Worm (Caenorhabditis elegans) whole organism, young adult: ENCODE measurements around the gene trx-2.
A peak's percentile ranks its signal among the peaks of the same experiment; 100 is the strongest.

Experiments used
- K11D2.4 ChIP-seq: fragments of 200-800 bp; sonication (Bioruptor generic); IDR thresholded peaks from 2 replicates; pipeline ENCODE4 v1.3.6; 2022; ENCODE audit warnings: missing genetic modification reagents, missing genetic modification characterization, missing compliant biosample characterization
- T07F8.4 ChIP-seq: sonication (generic microtip); optimal IDR thresholded peaks from 2 replicates; lab custom pipeline; 2016; ENCODE audit warnings: mild to moderate bottlenecking, missing genetic modification characterization, moderate library complexity, missing compliant biosample characterization
- Y95B8A.8 ChIP-seq: fragments of 200-800 bp; sonication (Bioruptor generic); IDR thresholded peaks from 2 replicates; pipeline ENCODE4 v1.3.6; 2022; ENCODE audit warnings: missing genetic modification reagents, missing genetic modification characterization, missing compliant biosample characterization
- attf-5 ChIP-seq: fragments of 200-800 bp; sonication (Bioruptor generic); optimal IDR thresholded peaks from 2 replicates; lab custom pipeline; 2018; ENCODE audit warnings: mild to moderate bottlenecking, missing genetic modification characterization, missing compliant biosample characterization
- bed-2 ChIP-seq: fragments of 200-800 bp; sonication (Bioruptor generic); IDR thresholded peaks from 2 replicates; pipeline ENCODE4 v1.3.6; 2022; ENCODE audit warnings: missing genetic modification reagents, missing genetic modification characterization, missing compliant biosample characterization
- cebp-2 ChIP-seq: fragments of 200-800 bp; sonication (Bioruptor generic); IDR thresholded peaks from 2 replicates; pipeline ENCODE4 v1.3.6; 2022; ENCODE audit warnings: missing genetic modification characterization, missing compliant biosample characterization
- ceh-100 ChIP-seq: fragments of 200-800 bp; sonication (Bioruptor generic); IDR thresholded peaks from 2 replicates; pipeline ENCODE4 v1.3.6; 2022; ENCODE audit warnings: missing genetic modification reagents, missing genetic modification characterization, missing compliant biosample characterization
- ceh-58 ChIP-seq: fragments of 200-800 bp; sonication (Bioruptor generic); IDR thresholded peaks from 2 replicates; pipeline ENCODE4 v1.3.6; 2022; ENCODE audit warnings: missing genetic modification characterization, missing compliant biosample characterization
- dox-1 ChIP-seq: fragments of 200-800 bp; sonication (Bioruptor generic); IDR thresholded peaks from 2 replicates; pipeline ENCODE4 v1.3.6; 2022; ENCODE audit warnings: missing genetic modification reagents, missing genetic modification characterization, missing compliant biosample characterization
- ekl-4 ChIP-seq: fragments of 200-800 bp; sonication (Bioruptor generic); IDR thresholded peaks from 2 replicates; pipeline ENCODE4 v1.3.6; 2022; ENCODE audit warnings: missing genetic modification reagents, missing genetic modification characterization, missing compliant biosample characterization
- hrde-1 ChIP-seq: sonication (generic microtip); optimal IDR thresholded peaks from 2 replicates; lab custom pipeline; 2016; ENCODE audit warnings: missing genetic modification characterization, mild to moderate bottlenecking, missing compliant biosample characterization, moderate library complexity, missing genotype, missing genetic modification reagents, borderline replicate concordance
- hsf-1 ChIP-seq: fragments of 200-800 bp; sonication (Bioruptor generic); IDR thresholded peaks from 2 replicates; pipeline ENCODE4 v1.3.6; 2022; ENCODE audit warnings: missing genetic modification reagents, missing genetic modification characterization, missing compliant biosample characterization
- let-607 ChIP-seq, 2 experiments: fragments of 200-800 bp in 1 of 2; sonication (Bioruptor generic) in 1 of 2; sonication (generic microtip) in 1 of 2; optimal IDR thresholded peaks; 2 replicates each; lab custom pipeline; 2016 to 2018; ENCODE audit warnings: mild to moderate bottlenecking in 2 of 2, missing compliant biosample characterization in 2 of 2, missing genetic modification characterization in 2 of 2, moderate library complexity in 2 of 2, missing genotype in 1 of 2
- lin-35 ChIP-seq, 3 experiments: fragments of 150-350 bp in 2 of 3; sonication (generic microtip) in 1 of 3; optimal IDR thresholded peaks; 2 replicates each; lab custom pipeline; 2014 to 2018; ENCODE audit warnings: missing biosample characterization in 3 of 3, missing genetic modification characterization in 3 of 3, missing genetic modification reagents in 3 of 3
- lin-40 ChIP-seq: sonication (generic microtip); optimal IDR thresholded peaks from 2 replicates; lab custom pipeline; 2016; ENCODE audit warnings: missing genetic modification characterization, mild to moderate bottlenecking, missing compliant biosample characterization, missing genotype, missing genetic modification reagents
- lin-54 ChIP-seq: fragments of 200-800 bp; sonication (Bioruptor generic); optimal IDR thresholded peaks from 2 replicates; lab custom pipeline; 2018; ENCODE audit warnings: mild to moderate bottlenecking, missing genetic modification characterization, missing compliant biosample characterization
- madf-6 ChIP-seq: fragments of 200-800 bp; sonication (Bioruptor generic); IDR thresholded peaks from 2 replicates; pipeline ENCODE4 v1.3.6; 2022; ENCODE audit warnings: missing genetic modification reagents, missing genetic modification characterization, missing compliant biosample characterization
- madf-8 ChIP-seq: fragments of 200-800 bp; sonication (Bioruptor generic); conservative IDR thresholded peaks from 2 replicates; pipeline ENCODE4 v1.3.6; 2022; ENCODE audit warnings: missing genetic modification reagents, missing genetic modification characterization, missing compliant biosample characterization
- nhr-179 ChIP-seq: sonication (generic microtip); optimal IDR thresholded peaks from 2 replicates; lab custom pipeline; 2016; ENCODE audit warnings: mild to moderate bottlenecking, missing genetic modification characterization, missing compliant biosample characterization
- nhr-80 ChIP-seq: sonication (generic microtip); optimal IDR thresholded peaks from 2 replicates; lab custom pipeline; 2016; ENCODE audit warnings: missing genetic modification characterization, missing compliant biosample characterization
- pbrm-1 ChIP-seq: fragments of 200-800 bp; sonication (Bioruptor generic); IDR thresholded peaks from 2 replicates; pipeline ENCODE4 v1.3.6; 2022; ENCODE audit warnings: missing genetic modification reagents, missing genetic modification characterization, missing compliant biosample characterization
- pha-4 ChIP-seq: fragments of 150-350 bp; sonication (generic microtip); optimal IDR thresholded peaks from 2 replicates; lab custom pipeline; 2014; ENCODE audit warnings: missing biosample characterization, missing genetic modification reagents, missing genetic modification characterization
- rcor-1 ChIP-seq: fragments of 200-800 bp; sonication (Bioruptor generic); IDR thresholded peaks from 2 replicates; pipeline ENCODE4 v1.3.6; 2022; ENCODE audit warnings: missing genetic modification reagents, missing genetic modification characterization, missing compliant biosample characterization
- snpc-3.4 ChIP-seq: sonication (generic microtip); optimal IDR thresholded peaks from 2 replicates; lab custom pipeline; 2017; ENCODE audit warnings: missing genetic modification characterization, mild to moderate bottlenecking, missing compliant biosample characterization, antibody characterized with exemption, moderate library complexity, missing genotype, missing genetic modification reagents
- tbp1 ChIP-seq: fragments of 200-800 bp; sonication (Bioruptor generic); optimal IDR thresholded peaks from 2 replicates; lab custom pipeline; 2018; ENCODE audit warnings: mild to moderate bottlenecking, missing genetic modification characterization, missing compliant biosample characterization
- unc-130 ChIP-seq: sonication (generic microtip); optimal IDR thresholded peaks from 2 replicates; lab custom pipeline; 2016; ENCODE audit warnings: missing genetic modification reagents, missing genetic modification characterization, missing compliant biosample characterization
- unc-62 ChIP-seq: fragments of 150-350 bp; optimal IDR thresholded peaks from 2 replicates; lab custom pipeline; 2014; ENCODE audit warnings: missing biosample characterization, missing genetic modification reagents, missing genetic modification characterization
- ztf-6 ChIP-seq: fragments of 200-800 bp; sonication (Bioruptor generic); IDR thresholded peaks from 2 replicates; pipeline ENCODE4 v1.3.6; 2022; ENCODE audit warnings: missing genetic modification reagents, missing genetic modification characterization, missing compliant biosample characterization

trx-2 gene

ce11 chrV:10281374-10281773 is 33.1 kb upstream of the trx-2 start, which contains the start of gene lys-2:
Gene lys-2 (minus strand): TSS chrV:10281474.
- peak; percentile 12 for TF ChIP-seq unc-62 (GFP tag; lab: Kevin White, UChicago)
- no peak for TF ChIP-seq pbrm-1 (GFP tag; lab: Robert Waterston, UW)
- peak; percentile 82 for TF ChIP-seq nhr-80

DNA sequence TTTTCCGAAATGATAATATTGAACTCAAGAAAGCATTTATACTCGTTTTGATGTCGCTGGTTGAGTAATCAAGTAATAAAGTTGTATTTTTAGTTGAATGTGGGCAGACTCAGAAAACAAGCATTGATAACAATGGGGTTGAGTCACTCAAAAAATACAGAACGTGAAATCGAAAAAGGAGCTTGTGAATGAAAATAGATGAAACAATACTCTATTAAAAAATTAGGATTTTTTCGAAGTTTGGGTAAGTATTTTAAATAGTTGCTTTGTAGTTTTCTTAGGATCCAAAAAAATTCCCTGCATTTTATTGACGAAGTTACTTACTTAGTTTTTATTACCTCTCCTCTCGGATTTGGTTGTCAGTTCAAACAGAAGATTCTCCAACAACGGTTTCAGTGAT is 31.0 kb upstream of the trx-2 start, which contains the start of gene lys-3:
Gene lys-3, minus strand, starts transcription at position 101 of the 400 bp plus-strand sequence.
- TF ChIP-seq attf-5 (GFP tag; lab: Kevin White, UChicago) = no peak
- no peak for TF ChIP-seq nhr-80
- no peak for TF ChIP-seq bed-2
- TF ChIP-seq lin-40 (tag; lab: Kevin White, UChicago) = no peak
- TF ChIP-seq T07F8.4 (tag; lab: Kevin White, UChicago) = no peak
- TF ChIP-seq ztf-6 (GFP tag; lab: Robert Waterston, UW) = no peak
- no peak for TF ChIP-seq ekl-4
- no peak for TF ChIP-seq pha-4 (tag; lab: Kevin White, UChicago)
- TF ChIP-seq hrde-1 (tag; lab: Kevin White, UChicago) = no peak
- no peak for TF ChIP-seq cebp-2 (GFP tag; lab: Robert Waterston, UW)
- TF ChIP-seq madf-6 = no peak
- TF ChIP-seq nhr-179 = no peak
- TF ChIP-seq ceh-100 (GFP tag; lab: Robert Waterston, UW) = no peak
- no peak for TF ChIP-seq madf-8 (GFP tag; lab: Robert Waterston, UW)
- no peak for TF ChIP-seq Y95B8A.8 (GFP tag; lab: Robert Waterston, UW)
- TF ChIP-seq, all 124 proteins: peak for 0

- no peak for TF ChIP-seq lin-54 (GFP tag; lab: Kevin White, UChicago)
Observed at ce11 chrV:10285853-10286252, 28.6 kb upstream of the trx-2 start.

- no peak for TF ChIP-seq K11D2.4 (GFP tag; lab: Robert Waterston, UW)
Observed at ce11 chrV:10287260-10287659, 27.2 kb upstream of the trx-2 start, which contains the start of gene B0024.3. Gene B0024.3 (plus strand): TSS chrV:10287560.

DNA sequence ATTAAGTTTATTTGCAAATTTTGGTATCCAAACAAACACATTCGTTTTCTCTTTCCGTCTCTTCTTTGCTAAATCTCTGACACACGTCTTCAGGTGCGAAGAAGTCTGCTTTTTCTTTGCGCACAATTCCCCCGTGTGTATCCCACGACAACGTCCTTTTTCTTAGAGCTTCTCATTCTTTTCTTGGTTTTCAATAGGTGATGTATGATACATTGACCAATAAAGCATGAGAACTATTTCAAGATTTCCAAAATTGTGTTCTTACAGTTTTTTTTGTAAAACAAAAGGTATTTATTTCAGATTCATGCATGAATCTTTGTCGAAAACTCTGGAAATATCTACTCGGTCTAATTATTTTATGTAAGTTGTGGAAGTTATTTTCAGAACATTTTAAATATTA is 24.7 kb upstream of the trx-2 start, which contains the start of gene B0024.15:
Gene B0024.15, plus strand, starts transcription at position 301 of the 400 bp plus-strand sequence.
- TF ChIP-seq hsf-1 (GFP tag; lab: Robert Waterston, UW) (no peak), tbp1 (GFP tag; lab: Kevin White, UChicago) (no peak), dox-1 (GFP tag; lab: Robert Waterston, UW) (no peak)

DNA sequence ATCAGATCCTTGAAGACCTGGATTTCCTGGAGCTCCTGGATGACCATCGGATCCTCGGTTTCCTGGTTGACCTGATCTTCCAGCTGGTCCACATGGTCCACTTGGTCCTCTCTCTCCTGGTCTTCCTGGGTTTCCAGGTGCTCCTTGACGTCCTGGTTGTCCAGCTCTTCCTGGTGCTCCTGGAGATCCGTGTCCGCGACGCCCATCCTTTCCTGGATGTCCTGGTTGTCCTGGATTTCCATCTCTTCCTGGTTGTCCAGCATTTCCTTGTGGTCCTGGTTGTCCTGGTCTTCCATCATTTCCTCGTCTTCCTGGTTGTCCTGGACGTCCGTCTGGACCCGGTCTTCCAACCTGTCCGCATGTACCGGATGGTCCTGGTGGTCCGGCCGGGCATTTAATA is 22.6 kb upstream of the trx-2 start:
- no peak for TF ChIP-seq ceh-100 (GFP tag; lab: Robert Waterston, UW)
- no peak for TF ChIP-seq ceh-58
- no peak for TF ChIP-seq hrde-1 (tag; lab: Kevin White, UChicago)
- TF ChIP-seq madf-6 = no peak
- no peak for TF ChIP-seq snpc-3.4 (tag; lab: Kevin White, UChicago)
- TF ChIP-seq unc-130 (GFP tag; lab: Kevin White, UChicago) = no peak
- no peak for TF ChIP-seq attf-5 (GFP tag; lab: Kevin White, UChicago)
- TF ChIP-seq lin-35 (GFP tag; optimal IDR thresholded peaks at IDR 0.05; lab: Kevin White, UChicago) = no peak
- no peak for TF ChIP-seq let-607 (tag; optimal IDR thresholded peaks at IDR 0.05; lab: Kevin White, UChicago)
- TF ChIP-seq rcor-1 = no peak
